Worm (Caenorhabditis elegans) whole organism, early embryonic: ENCODE data around the gene lgg-2.

Experiments used
- B0310.2 ChIP-seq: sonication (generic microtip); optimal IDR thresholded peaks from 2 replicates; lab custom pipeline; 2016; ENCODE audit warnings: mild to moderate bottlenecking, missing genetic modification characterization, missing compliant biosample characterization
- F13C5.2 ChIP-seq: sonication (generic microtip); optimal IDR thresholded peaks from 2 replicates; lab custom pipeline; 2017; ENCODE audit warnings: mild to moderate bottlenecking, missing genetic modification characterization, inconsistent platforms, missing compliant biosample characterization
- ama-1 ChIP-seq: fragments of 150-350 bp; optimal IDR thresholded peaks from 2 replicates; lab custom pipeline; 2014
- ceh-13 ChIP-seq: fragments of 200-800 bp; sonication (Bioruptor generic); optimal IDR thresholded peaks from 2 replicates; lab custom pipeline; 2018; ENCODE audit warnings: mild to moderate bottlenecking, missing genetic modification characterization, missing compliant biosample characterization
- flt-1 ChIP-seq: fragments of 200-800 bp; sonication (Bioruptor generic); IDR thresholded peaks from 2 replicates; pipeline ENCODE4 v1.3.6; 2022; ENCODE audit warnings: missing genetic modification characterization, missing compliant biosample characterization
- hmbx-1 ChIP-seq: sonication (generic microtip); optimal IDR thresholded peaks from 2 replicates; lab custom pipeline; 2016; ENCODE audit warnings: mild to moderate bottlenecking, missing genetic modification characterization, missing compliant biosample characterization
- hmg-4 ChIP-seq: fragments of 200-800 bp; sonication (Bioruptor generic); optimal IDR thresholded peaks from 2 replicates; lab custom pipeline; 2018; ENCODE audit warnings: mild to moderate bottlenecking, missing genetic modification characterization, missing compliant biosample characterization
- hnd-1 ChIP-seq: sonication (generic microtip); optimal IDR thresholded peaks from 2 replicates; lab custom pipeline; 2016; ENCODE audit warnings: missing genetic modification characterization, missing compliant biosample characterization
- pes-1 ChIP-seq: fragments of 200-800 bp; sonication (Bioruptor generic); IDR thresholded peaks from 2 replicates; pipeline ENCODE4 v1.3.6; 2022; ENCODE audit warnings: missing genetic modification reagents, missing genetic modification characterization, missing compliant biosample characterization
- scrt-1 ChIP-seq: fragments of 200-800 bp; sonication (Bioruptor generic); IDR thresholded peaks from 2 replicates; pipeline ENCODE4 v1.3.6; 2022; ENCODE audit warnings: missing genetic modification characterization, missing compliant biosample characterization
- sea-1 ChIP-seq: fragments of 200-800 bp; sonication (Bioruptor generic); conservative IDR thresholded peaks from 2 replicates; pipeline ENCODE4 v1.3.6; 2022; ENCODE audit warnings: missing genetic modification characterization, missing compliant biosample characterization
- tra-4 ChIP-seq: sonication (generic microtip); optimal IDR thresholded peaks from 2 replicates; lab custom pipeline; 2017; ENCODE audit warnings: missing genetic modification characterization, missing compliant biosample characterization

DNA sequence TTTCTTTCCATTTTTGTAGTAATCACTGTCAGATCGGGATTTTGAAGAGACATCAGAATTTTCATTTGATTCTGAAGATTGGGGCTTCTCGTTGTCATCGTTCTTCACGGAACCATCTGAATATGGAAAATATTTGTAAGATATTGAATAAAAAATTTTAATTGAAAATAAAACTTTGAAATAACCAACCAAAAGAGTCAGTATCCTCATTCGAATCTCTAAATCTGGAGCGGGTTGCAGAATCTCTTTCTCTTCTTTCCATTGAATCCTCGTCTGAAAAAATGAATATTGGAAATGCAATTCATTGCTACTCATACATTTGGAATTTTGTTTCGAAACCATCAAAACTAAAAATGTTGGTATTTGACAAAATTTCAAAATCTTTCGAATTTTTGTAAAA, 37.5 kb downstream of the lgg-2 start:
- TF ChIP-seq sea-1 (GFP tag; lab: Robert Waterston, UW) (no peak), scrt-1 (GFP tag; lab: Robert Waterston, UW) (no peak), pes-1 (GFP tag; lab: Robert Waterston, UW) (no peak), hmg-4 (GFP tag; lab: Kevin White, UChicago) (no peak), F13C5.2 (tag; lab: Kevin White, UChicago) (no peak), hmbx-1 (tag; lab: Kevin White, UChicago) (no peak), hnd-1 (tag; lab: Kevin White, UChicago) (no peak), ama-1 (lab: Kevin White, UChicago) (no peak), tra-4 (tag; lab: Kevin White, UChicago) (no peak), ceh-13 (GFP tag; lab: Kevin White, UChicago) (no peak), flt-1 (GFP tag; lab: Robert Waterston, UW) (no peak), B0310.2 (tag; lab: Kevin White, UChicago) (no peak)
